Fruit fly (Drosophila melanogaster): ENCODE data around the gene NimC3.

NimC3 gene

DNA sequence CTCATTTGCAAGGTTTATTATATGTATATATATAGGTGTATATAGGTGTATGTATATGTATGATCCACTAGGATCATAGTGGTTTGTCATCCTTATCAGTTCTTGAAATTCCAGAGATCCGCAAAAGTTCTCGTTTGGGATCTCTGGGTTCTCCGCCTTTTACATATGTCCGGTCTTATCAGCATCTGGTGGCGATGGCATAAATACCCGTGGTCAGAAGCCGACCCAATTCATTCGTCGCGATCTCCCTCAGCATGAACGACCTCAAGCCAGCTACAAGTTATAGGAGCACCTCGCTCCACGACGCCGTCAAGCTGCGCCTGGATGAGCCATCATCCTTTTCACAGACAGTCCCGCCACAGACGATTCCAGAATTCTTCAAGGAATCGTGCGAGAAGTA is 6.8 kb upstream of the NimC3 start, which contains the start of gene hll:
Gene hll, plus strand, starts transcription at position 224 of the 400 bp plus-strand sequence.
- TF ChIP-seq Lpt (GFP tag; optimal IDR thresholded peaks at IDR 0.05) (no peak), svp (GFP tag) (peak; percentile 89)

dm6 chr2L:14025485-14025933 is 5.5 kb upstream of the NimC3 start:
- TF ChIP-seq CG6276 (GFP tag; optimal IDR thresholded peaks at IDR 0.05) = peak; percentile 63
- no peak for TF ChIP-seq fkh (GFP tag; optimal IDR thresholded peaks at IDR 0.05)
- no peak for TF ChIP-seq CG11762 (GFP tag; optimal IDR thresholded peaks at IDR 0.05; ENCODE audit: insufficient read depth)
- TF ChIP-seq Sox102F (GFP tag; optimal IDR thresholded peaks at IDR 0.05) = peak; percentile 37
- no peak for TF ChIP-seq CG32006 (GFP tag; optimal IDR thresholded peaks at IDR 0.05)
- no peak for TF ChIP-seq CG6808 (GFP tag; optimal IDR thresholded peaks at IDR 0.05)
- TF ChIP-seq Eip78C (GFP tag) = peak; percentile 56
- TF ChIP-seq CG6163 (GFP tag; IDR thresholded peaks at IDR 0.05) = peak; percentile 41; the same call in 1 of the 3 replicates
- TF ChIP-seq CG8119 (GFP tag; IDR thresholded peaks at IDR 0.05) = peak; percentile 38; the same call in 1 of the 3 replicates
- peak; percentile 55 for TF ChIP-seq vri (GFP tag; optimal IDR thresholded peaks at IDR 0.05)
- no peak for TF ChIP-seq dac (GFP tag; optimal IDR thresholded peaks at IDR 0.05)
- no peak for TF ChIP-seq ss (GFP tag; optimal IDR thresholded peaks at IDR 0.05)
- TF ChIP-seq svp (GFP tag) = peak; percentile 76

DNA sequence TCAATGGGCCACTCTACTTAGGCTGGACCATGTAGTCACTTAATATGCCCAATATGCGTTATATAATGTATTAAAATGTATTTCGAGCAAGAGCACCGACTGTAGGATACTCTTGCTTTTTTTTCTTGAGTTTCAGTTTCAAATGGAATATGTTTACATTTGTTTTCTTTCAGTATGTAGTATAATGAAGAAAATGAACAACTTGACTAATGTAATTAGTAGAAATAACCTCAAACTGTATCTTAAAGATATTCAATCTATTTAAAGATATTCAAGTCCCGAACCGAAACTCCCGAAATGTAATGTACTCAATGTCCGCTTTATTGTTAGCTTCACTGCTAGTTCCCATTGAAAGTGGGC is 4.7 kb upstream of the NimC3 start:
- TF ChIP-seq CG15336 (GFP tag; IDR thresholded peaks at IDR 0.05) = peak; percentile 71
- TF ChIP-seq CG6276 (GFP tag; optimal IDR thresholded peaks at IDR 0.05) = peak; percentile 34
- TF ChIP-seq svp (GFP tag) = peak; percentile 27
- peak; percentile 58 for TF ChIP-seq CG4318 (GFP tag; optimal IDR thresholded peaks at IDR 0.05)
- no peak for TF ChIP-seq topi (GFP tag; optimal IDR thresholded peaks at IDR 0.05)
- TF ChIP-seq CG10631 (GFP tag; optimal IDR thresholded peaks at IDR 0.05) = peak; percentile 45
- TF ChIP-seq Eip78C (GFP tag) = peak; percentile 51
- peak; percentile 79 for TF ChIP-seq Hr4 (GFP tag; optimal IDR thresholded peaks at IDR 0.05)
- TF ChIP-seq CG11762 (GFP tag; optimal IDR thresholded peaks at IDR 0.05; ENCODE audit: insufficient read depth) = no peak
- peak; percentile 58 for TF ChIP-seq CG11294 (GFP tag; IDR thresholded peaks at IDR 0.05)
- peak; percentile 17 for TF ChIP-seq achi (GFP tag; optimal IDR thresholded peaks at IDR 0.05)
- peak; percentile 12 for TF ChIP-seq acj6 (GFP tag; optimal IDR thresholded peaks at IDR 0.05)
- peak; percentile 39 for TF ChIP-seq pdm3 (GFP tag; optimal IDR thresholded peaks at IDR 0.05)
- no peak for TF ChIP-seq Smox (GFP tag; optimal IDR thresholded peaks at IDR 0.05)
- no peak for TF ChIP-seq cyc (GFP tag; optimal IDR thresholded peaks at IDR 0.05)
- peak in 1 of 2 experiments; percentile 15 for TF ChIP-seq salr (GFP tag; optimal IDR thresholded peaks at IDR 0.05)
- peak; percentile 14 for TF ChIP-seq dac (GFP tag; optimal IDR thresholded peaks at IDR 0.05)
- TF ChIP-seq OdsH (GFP tag; optimal IDR thresholded peaks at IDR 0.05) = peak; percentile 55
- no peak for TF ChIP-seq CG34406 (GFP tag; optimal IDR thresholded peaks at IDR 0.05)
- TF ChIP-seq CG31627 (GFP tag; optimal IDR thresholded peaks at IDR 0.05) = peak; percentile 3
- no peak for TF ChIP-seq Eip93F (GFP tag; optimal IDR thresholded peaks at IDR 0.05)
- peak; percentile 80 for TF ChIP-seq CG32006 (GFP tag; optimal IDR thresholded peaks at IDR 0.05)
- no peak for TF ChIP-seq esn (GFP tag; optimal IDR thresholded peaks at IDR 0.05)
- no peak for TF ChIP-seq CG6854 (GFP tag; optimal IDR thresholded peaks at IDR 0.05)
- TF ChIP-seq CG8632 (GFP tag; optimal IDR thresholded peaks at IDR 0.05) = no peak
- peak; percentile 19 for TF ChIP-seq Sox14 (GFP tag; optimal IDR thresholded peaks at IDR 0.05)
- TF ChIP-seq eg (GFP tag; IDR thresholded peaks at IDR 0.05) = peak; percentile 54; the same call in 2 of the 3 replicates
- TF ChIP-seq fkh (GFP tag; optimal IDR thresholded peaks at IDR 0.05) = no peak
- TF ChIP-seq lz (GFP tag; optimal IDR thresholded peaks at IDR 0.05) = peak; percentile 31
- TF ChIP-seq net (GFP tag; optimal IDR thresholded peaks at IDR 0.05) = peak; percentile 4
- TF ChIP-seq CG8119 (GFP tag; IDR thresholded peaks at IDR 0.05) = peak; percentile 51; the same call in 1 of the 3 replicates

Measured in whole organism, prepupa.